Fruit fly (Drosophila melanogaster): ENCODE data around the gene CG31368.

Gene CG31368

DNA sequence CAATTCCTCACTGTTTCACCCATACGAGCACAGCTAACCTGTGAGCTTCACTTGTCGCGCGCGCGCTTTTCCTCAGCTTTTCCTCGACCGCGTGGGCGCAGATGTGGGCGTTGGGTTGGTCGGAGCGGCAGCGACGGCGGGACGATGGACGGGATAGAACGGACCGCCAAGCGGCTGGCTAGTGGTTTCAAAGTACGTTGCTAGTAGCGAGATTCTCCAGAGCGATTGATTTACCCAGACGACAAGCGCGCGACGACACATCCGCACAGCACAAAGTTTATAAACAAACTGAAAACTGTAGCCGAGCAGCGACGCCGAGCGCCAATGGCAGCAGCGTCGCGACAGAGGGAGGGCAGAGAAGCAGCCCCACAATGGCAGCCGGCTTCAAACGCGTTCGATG, 13.4 kb upstream of the CG31368 start, which contains the start of gene CG6959 (continued):
- TF ChIP-seq Deaf1 (tag; optimal IDR thresholded peaks at IDR 0.05) (peak; percentile 77), zfh1 (GFP tag; IDR thresholded peaks at IDR 0.05) (peak; percentile 21; the same call in 1 of the 3 replicates), CG10543 (GFP tag; optimal IDR thresholded peaks at IDR 0.05) (peak; percentile 31), tna (GFP tag; IDR thresholded peaks at IDR 0.05; ENCODE audit: partially characterized antibody) (0 out of 2 replicates have a peak, but pooled peaks have one; percentile 42), CG12071 (GFP tag; optimal IDR thresholded peaks at IDR 0.05) (peak; percentile 11), peb (GFP tag; IDR thresholded peaks at IDR 0.05) (no peak), CG11504 (tag; optimal IDR thresholded peaks at IDR 0.05) (peak; percentile 17), CG34224 (GFP tag; IDR thresholded peaks at IDR 0.05; ENCODE audit: partially characterized antibody) (peak; percentile 38; the same call in 2 of the 3 replicates), bigmax (GFP tag; optimal IDR thresholded peaks at IDR 0.05) (peak; percentile 6), shn (GFP tag; optimal IDR thresholded peaks at IDR 0.05) (peak; percentile 2), so (GFP tag; IDR thresholded peaks at IDR 0.05) (peak; percentile 41; the same call in 1 of the 3 replicates), CG6813 (GFP tag; optimal IDR thresholded peaks at IDR 0.05) (peak; percentile 50), Ets65A (GFP tag) (peak; percentile 13), rib (GFP tag; IDR thresholded peaks at IDR 0.05) (0 out of 2 replicates have a peak, but pooled peaks have one; percentile 18), caup (GFP tag; optimal IDR thresholded peaks at IDR 0.05; ENCODE audit: severe bottlenecking) (peak; percentile 37), HmgD (GFP tag; optimal IDR thresholded peaks at IDR 0.05) (peak; percentile 4), ato (GFP tag; IDR thresholded peaks at IDR 0.05; ENCODE audit: partially characterized antibody) (peak; percentile 57), CG14860 (GFP tag; IDR thresholded peaks at IDR 0.05; ENCODE audit: partially characterized antibody) (0 out of 3 replicates have a peak, but pooled peaks have one; percentile 25), btn (GFP tag; optimal IDR thresholded peaks at IDR 0.05) (peak; percentile 11), org-1 (GFP tag; optimal IDR thresholded peaks at IDR 0.05) (no peak), bbx (GFP tag; IDR thresholded peaks at IDR 0.05; ENCODE audit: partially characterized antibody) (peak; percentile 39; the same call in 1 of the 2 replicates), Med (GFP tag) (peak; percentile 92), sqz (GFP tag; optimal IDR thresholded peaks at IDR 0.05) (no peak), CG8290 (GFP tag; optimal IDR thresholded peaks at IDR 0.05) (no peak), CG8290 (tag; optimal IDR thresholded peaks at IDR 0.05) (peak in 1 of 2 experiments; percentile 46), grn (GFP tag; optimal IDR thresholded peaks at IDR 0.05) (peak; percentile 54), CHES-1-like (GFP tag; optimal IDR thresholded peaks at IDR 0.05) (peak; percentile 41)

DNA sequence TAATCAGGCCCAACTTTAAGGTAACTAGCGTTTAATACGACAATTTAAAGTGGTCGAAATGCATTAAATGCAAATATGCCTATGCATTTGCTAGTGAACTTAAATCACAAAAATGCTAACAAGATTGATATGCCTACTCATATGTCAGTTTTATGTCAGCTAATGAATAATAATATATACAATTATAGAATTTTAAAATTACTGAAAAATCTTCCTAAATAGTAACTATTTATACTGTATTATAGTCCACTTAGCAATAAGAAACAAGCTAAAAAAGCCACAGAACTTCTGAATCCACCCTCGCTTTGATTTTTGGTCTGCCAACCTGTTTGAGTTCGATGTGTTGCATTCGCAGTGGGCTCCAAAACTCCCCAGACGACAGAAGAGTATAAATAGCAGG, 12.9 kb upstream of the CG31368 start:
- TF ChIP-seq CG14710 (tag; optimal IDR thresholded peaks at IDR 0.05): peak; percentile 32
- no peak for TF ChIP-seq lov (optimal IDR thresholded peaks at IDR 0.05)
- TF ChIP-seq lov (GFP tag; IDR thresholded peaks at IDR 0.05): no peak
- no peak for TF ChIP-seq Oaz (GFP tag; IDR thresholded peaks at IDR 0.05)
- TF ChIP-seq Taf1 (GFP tag; IDR thresholded peaks at IDR 0.05): no peak
- TF ChIP-seq stwl (tag; optimal IDR thresholded peaks at IDR 0.05): no peak
- TF ChIP-seq CG6791 (GFP tag; IDR thresholded peaks at IDR 0.05; ENCODE audit: partially characterized antibody): no peak
- TF ChIP-seq Tbp (GFP tag; optimal IDR thresholded peaks at IDR 0.05): no peak
- TF ChIP-seq CG7839 (tag; optimal IDR thresholded peaks at IDR 0.05): peak; percentile 33
- TF ChIP-seq CG1792 (GFP tag; optimal IDR thresholded peaks at IDR 0.05): no peak
- TF ChIP-seq CG6654 (GFP tag; optimal IDR thresholded peaks at IDR 0.05): peak; percentile 51
- TF ChIP-seq peb (GFP tag; IDR thresholded peaks at IDR 0.05): no peak
- 0 out of 3 replicates have a peak, but pooled peaks have one; percentile 47 for TF ChIP-seq CG2199 (GFP tag; IDR thresholded peaks at IDR 0.05)
- TF ChIP-seq tgo (GFP tag; IDR thresholded peaks at IDR 0.05): peak; percentile 46; the same call in 2 of the 3 replicates
- TF ChIP-seq CG11504 (tag; optimal IDR thresholded peaks at IDR 0.05): peak; percentile 59
- TF ChIP-seq gcm (GFP tag; optimal IDR thresholded peaks at IDR 0.05): no peak
- no peak for TF ChIP-seq CG31388 (GFP tag; optimal IDR thresholded peaks at IDR 0.05)
- TF ChIP-seq CG10979 (tag; optimal IDR thresholded peaks at IDR 0.05): peak; percentile 43
- TF ChIP-seq CG1024 (GFP tag; IDR thresholded peaks at IDR 0.05): peak; percentile 52; the same call in 1 of the 2 replicates
- TF ChIP-seq otp (GFP tag; IDR thresholded peaks at IDR 0.05): no peak
- peak; percentile 49 for TF ChIP-seq D19A (tag; optimal IDR thresholded peaks at IDR 0.05)
- TF ChIP-seq sisA (GFP tag; IDR thresholded peaks at IDR 0.05): peak; percentile 71
- no peak for TF ChIP-seq CG4404 (GFP tag; IDR thresholded peaks at IDR 0.05)
- 0 out of 3 replicates have a peak, but pooled peaks have one; percentile 39 for TF ChIP-seq CG11093 (GFP tag; IDR thresholded peaks at IDR 0.05)
- TF ChIP-seq CG10565 (GFP tag; optimal IDR thresholded peaks at IDR 0.05): no peak

Measured in whole organism, embryonic.